Fruit fly (Drosophila melanogaster): ENCODE measurements around the gene CG32262.

CG32262 gene

DNA sequence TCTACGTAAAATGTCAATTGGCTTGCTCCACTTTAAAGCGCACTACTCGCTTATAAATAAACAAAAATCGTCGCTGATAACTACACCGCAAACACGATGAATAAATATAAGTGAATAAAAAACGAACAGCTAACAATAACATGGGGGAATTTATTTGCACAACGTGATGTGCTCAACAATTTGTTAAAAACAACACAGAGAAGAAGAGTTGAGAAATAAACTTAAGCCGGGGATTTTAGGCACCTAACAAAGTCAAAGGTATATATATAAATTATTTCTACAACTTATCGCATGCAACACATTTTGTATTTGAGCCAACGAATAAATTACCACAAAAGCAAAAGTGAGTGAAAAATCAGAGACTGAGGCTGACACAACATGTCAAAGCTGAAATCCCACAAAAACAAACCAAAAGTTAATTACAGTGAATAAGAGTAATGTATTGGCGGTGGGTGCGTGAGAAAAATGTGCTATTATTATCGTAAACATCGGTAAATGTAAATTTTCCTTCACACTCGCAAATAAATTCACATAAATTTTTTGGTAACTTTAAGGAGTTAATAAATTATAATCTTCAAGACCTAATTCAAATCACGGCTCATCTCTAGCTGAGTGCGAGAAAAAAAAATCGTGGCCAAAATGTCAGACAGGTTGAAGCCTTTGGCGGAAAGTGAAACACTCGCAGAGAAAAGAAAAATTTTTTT lies 37.6 kb downstream of the CG32262 start (continued):
- TF ChIP-seq CG13287 (GFP tag; IDR thresholded peaks at IDR 0.05; ENCODE audit: partially characterized antibody): peak; percentile 69
- TF ChIP-seq CG7556 (GFP tag; optimal IDR thresholded peaks at IDR 0.05): peak; percentile 9
- 0 out of 3 replicates have a peak, but pooled peaks have one; percentile 18 for TF ChIP-seq C15 (GFP tag; IDR thresholded peaks at IDR 0.05)
- peak in 1 of 2 experiments; percentile 60 for TF ChIP-seq Hr51 (GFP tag; optimal IDR thresholded peaks at IDR 0.05)
- no peak for TF ChIP-seq lola (GFP tag; optimal IDR thresholded peaks at IDR 0.05)
- peak; percentile 18 for TF ChIP-seq mam (GFP tag; optimal IDR thresholded peaks at IDR 0.05)
- no peak for TF ChIP-seq Ssrp (tag; optimal IDR thresholded peaks at IDR 0.05)
- TF ChIP-seq lab (GFP tag; optimal IDR thresholded peaks at IDR 0.05): peak; percentile 20
- TF ChIP-seq H15 (GFP tag; IDR thresholded peaks at IDR 0.05): no peak
- peak; percentile 52 for TF ChIP-seq CG11504 (tag; optimal IDR thresholded peaks at IDR 0.05)
- peak; percentile 19 for TF ChIP-seq CoRest (tag; optimal IDR thresholded peaks at IDR 0.05)
- peak; percentile 23 for TF ChIP-seq CG12769 (tag; optimal IDR thresholded peaks at IDR 0.05)
- peak; percentile 29 for TF ChIP-seq CG30403 (GFP tag; optimal IDR thresholded peaks at IDR 0.05)
- no peak for TF ChIP-seq ssp (GFP tag; IDR thresholded peaks at IDR 0.05)
- TF ChIP-seq CG11456 (GFP tag; IDR thresholded peaks at IDR 0.05): no peak
- peak; percentile 29; the same call in 1 of the 2 replicates for TF ChIP-seq lmd (GFP tag; IDR thresholded peaks at IDR 0.05)
- no peak for TF ChIP-seq gce (GFP tag; IDR thresholded peaks at IDR 0.05)

DNA sequence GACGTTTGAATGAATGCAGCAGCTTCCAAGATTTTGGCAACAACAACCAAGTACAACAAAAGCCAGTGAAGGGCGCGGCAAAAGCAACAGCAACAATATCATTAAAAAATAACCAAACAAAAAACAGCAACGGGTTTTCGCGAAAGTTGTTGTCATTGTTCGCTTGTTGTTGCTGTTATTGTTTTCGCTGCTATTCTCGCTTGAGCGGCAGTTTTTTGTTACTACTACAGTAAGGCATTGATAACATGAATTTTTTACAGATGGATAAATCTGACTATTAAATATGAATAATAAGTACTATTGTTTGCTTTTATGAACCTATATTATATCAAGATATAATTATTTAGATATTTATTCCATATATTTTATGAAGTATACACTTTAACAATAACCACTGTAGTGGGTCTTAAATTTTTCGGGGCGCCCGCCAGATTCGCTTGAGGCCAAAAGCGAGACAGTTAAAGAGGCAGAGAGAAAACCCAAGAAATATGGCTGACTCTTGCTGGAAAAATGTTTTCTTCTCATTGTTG lies 38.5 kb downstream of the CG32262 start:
- TF ChIP-seq tna (GFP tag; IDR thresholded peaks at IDR 0.05; ENCODE audit: partially characterized antibody) (no peak), CG17612 (GFP tag; IDR thresholded peaks at IDR 0.05) (peak; percentile 54), CkIIα-i1 (GFP tag; IDR thresholded peaks at IDR 0.05) (no peak), unpg (GFP tag; optimal IDR thresholded peaks at IDR 0.05) (peak; percentile 79), CG14710 (tag; optimal IDR thresholded peaks at IDR 0.05) (no peak), D19A (tag; optimal IDR thresholded peaks at IDR 0.05) (peak; percentile 52), Dip3 (GFP tag; optimal IDR thresholded peaks at IDR 0.05) (peak; percentile 2), Atf3 (GFP tag; optimal IDR thresholded peaks at IDR 0.05) (no peak), fu2 (GFP tag; optimal IDR thresholded peaks at IDR 0.05) (no peak), lilli (GFP tag; optimal IDR thresholded peaks at IDR 0.05) (peak; percentile 64), CG14667 (GFP tag; IDR thresholded peaks at IDR 0.05) (peak; percentile 88; the same call in 1 of the 2 replicates), Lhr (GFP tag; optimal IDR thresholded peaks at IDR 0.05) (no peak), Lpt (GFP tag; optimal IDR thresholded peaks at IDR 0.05) (no peak), ranshi (GFP tag; IDR thresholded peaks at IDR 0.05) (peak; percentile 89), CrebB (tag; optimal IDR thresholded peaks at IDR 0.05) (peak; percentile 70), CG17186 (GFP tag; optimal IDR thresholded peaks at IDR 0.05) (no peak), CG1792 (GFP tag; optimal IDR thresholded peaks at IDR 0.05) (no peak), ssp (GFP tag; IDR thresholded peaks at IDR 0.05) (peak; percentile 59), esg (GFP tag; conservative IDR thresholded peaks at IDR 0.05) (peak; percentile 69), onecut (GFP tag; IDR thresholded peaks at IDR 0.05) (peak; percentile 44), cad (GFP tag; optimal IDR thresholded peaks at IDR 0.05) (no peak), BtbVII (GFP tag; optimal IDR thresholded peaks at IDR 0.05) (peak; percentile 68), CG2678 (tag; optimal IDR thresholded peaks at IDR 0.05) (peak; percentile 88), CG14050 (GFP tag; IDR thresholded peaks at IDR 0.05) (peak; percentile 66; the same call in 2 of the 3 replicates), gfzf (GFP tag; optimal IDR thresholded peaks at IDR 0.05) (no peak), CG1529 (GFP tag; optimal IDR thresholded peaks at IDR 0.05) (no peak), CG4617 (GFP tag; optimal IDR thresholded peaks at IDR 0.05; ENCODE audit: borderline replicate concordance) (no peak), vvl (GFP tag; IDR thresholded peaks at IDR 0.05) (peak; percentile 91), Spps (tag; optimal IDR thresholded peaks at IDR 0.05) (no peak), MBD-R2 (GFP tag; IDR thresholded peaks at IDR 0.05) (peak; percentile 74), lov (optimal IDR thresholded peaks at IDR 0.05) (no peak), lov (GFP tag; IDR thresholded peaks at IDR 0.05) (0 out of 3 replicates have a peak, but pooled peaks have one; percentile 19), Asciz (GFP tag; optimal IDR thresholded peaks at IDR 0.05) (peak; percentile 35)
